Fruit fly (Drosophila melanogaster): Measurements from ENCODE around the gene Cbs.

Cbs gene

DNA sequence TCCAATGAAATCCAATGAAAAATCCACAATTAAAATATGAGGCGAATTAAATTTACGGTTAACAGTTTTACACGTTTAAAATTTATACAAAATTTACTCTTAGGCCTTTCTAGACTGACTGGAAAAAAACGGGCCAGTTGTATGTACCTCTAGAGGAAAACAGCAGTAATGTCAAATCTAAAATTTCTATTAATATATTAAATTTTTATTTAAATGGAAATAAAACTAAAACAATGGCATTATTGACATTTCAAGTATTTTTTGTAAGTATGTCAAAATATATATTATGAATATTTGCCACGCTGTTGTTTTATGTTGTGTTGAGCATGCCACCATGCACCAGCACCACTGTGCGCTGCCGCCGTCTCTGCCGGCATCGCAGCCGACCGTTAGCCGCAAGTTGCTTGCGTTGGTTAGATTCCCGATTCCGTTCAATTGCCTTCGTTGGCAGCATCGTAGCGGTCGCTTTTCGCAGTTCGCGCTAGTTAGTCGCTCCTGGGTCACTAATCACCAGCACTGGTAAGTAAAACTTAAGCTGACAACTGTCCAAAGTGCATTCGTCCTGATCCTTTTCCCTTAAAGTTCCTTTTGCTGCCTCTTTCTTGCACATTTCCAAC, at the start of gene Cbs:
Cbs (plus strand) TSS at position 308 of the 617 bp plus-strand sequence.
- no peak for TF ChIP-seq CG8478 (optimal IDR thresholded peaks at IDR 0.05)

DNA sequence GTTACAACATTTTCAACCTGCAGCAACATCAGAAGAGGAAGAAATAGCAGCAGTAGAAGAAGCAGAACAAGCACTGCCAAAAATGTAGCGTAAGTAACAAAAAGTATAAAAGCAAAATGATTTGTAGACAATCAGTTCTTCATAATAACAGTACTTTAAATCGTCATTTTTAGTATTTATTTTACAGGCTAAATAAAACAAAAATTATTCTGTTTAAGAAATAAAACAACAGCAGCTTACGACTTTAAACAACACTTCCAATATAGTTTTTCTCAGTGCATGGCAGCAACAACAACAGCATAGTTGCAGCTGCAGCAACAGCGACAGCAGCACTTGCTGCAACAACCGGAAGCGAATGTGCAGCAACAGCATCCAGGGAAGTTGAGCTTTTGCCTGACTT, 34.4 kb upstream of the Cbs start:
- TF ChIP-seq CTCF (optimal IDR thresholded peaks at IDR 0.05) (no peak), CG8478 (optimal IDR thresholded peaks at IDR 0.05) (no peak)

DNA sequence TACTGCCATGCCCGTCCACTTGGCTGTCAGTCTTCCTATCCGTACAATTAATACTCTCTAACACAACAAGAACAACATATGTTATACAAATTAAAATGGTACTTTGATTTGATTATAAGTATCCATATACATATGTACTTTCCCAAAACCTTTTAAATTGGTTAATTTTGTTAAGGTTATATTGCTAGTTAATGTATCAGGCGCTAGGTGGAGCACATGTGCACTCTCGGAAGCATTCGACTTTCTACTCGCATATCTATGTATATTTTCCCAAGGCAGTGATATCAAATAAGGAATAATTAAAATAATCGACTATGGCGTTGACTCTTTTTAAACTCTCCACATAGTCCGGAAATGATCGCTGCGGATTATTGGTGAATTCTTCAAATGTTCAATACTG, 27.4 kb upstream of the Cbs start:
- peak; percentile 43 to 67 for TF ChIP-seq CTCF (optimal IDR thresholded peaks at IDR 0.05)
- TF ChIP-seq CG8478 (optimal IDR thresholded peaks at IDR 0.05), result no peak

DNA sequence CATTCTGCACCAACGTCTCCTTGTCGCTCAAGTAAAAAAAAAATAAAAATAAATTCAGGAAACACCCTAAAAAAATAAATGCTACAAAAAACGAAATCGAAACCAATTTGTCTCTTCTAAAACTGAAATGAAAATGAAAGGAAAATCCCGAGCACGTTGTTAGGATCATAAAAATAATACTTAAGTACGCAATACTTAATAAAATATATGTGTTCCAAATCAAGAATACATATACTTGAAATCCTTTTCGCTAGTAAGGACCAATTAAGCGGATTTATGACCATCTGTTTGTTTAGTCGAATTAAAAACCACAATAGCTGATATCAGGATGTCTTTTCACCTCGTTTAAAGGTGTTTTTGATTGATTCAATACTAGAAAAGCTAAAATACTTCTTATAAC, 19.1 kb upstream of the Cbs start, which contains the start of gene r-cup:
r-cup (minus strand) TSS at position 101 of the 400 bp plus-strand sequence.
- no peak for TF ChIP-seq CTCF (optimal IDR thresholded peaks at IDR 0.05)
- no peak for TF ChIP-seq CG8478 (optimal IDR thresholded peaks at IDR 0.05)

DNA sequence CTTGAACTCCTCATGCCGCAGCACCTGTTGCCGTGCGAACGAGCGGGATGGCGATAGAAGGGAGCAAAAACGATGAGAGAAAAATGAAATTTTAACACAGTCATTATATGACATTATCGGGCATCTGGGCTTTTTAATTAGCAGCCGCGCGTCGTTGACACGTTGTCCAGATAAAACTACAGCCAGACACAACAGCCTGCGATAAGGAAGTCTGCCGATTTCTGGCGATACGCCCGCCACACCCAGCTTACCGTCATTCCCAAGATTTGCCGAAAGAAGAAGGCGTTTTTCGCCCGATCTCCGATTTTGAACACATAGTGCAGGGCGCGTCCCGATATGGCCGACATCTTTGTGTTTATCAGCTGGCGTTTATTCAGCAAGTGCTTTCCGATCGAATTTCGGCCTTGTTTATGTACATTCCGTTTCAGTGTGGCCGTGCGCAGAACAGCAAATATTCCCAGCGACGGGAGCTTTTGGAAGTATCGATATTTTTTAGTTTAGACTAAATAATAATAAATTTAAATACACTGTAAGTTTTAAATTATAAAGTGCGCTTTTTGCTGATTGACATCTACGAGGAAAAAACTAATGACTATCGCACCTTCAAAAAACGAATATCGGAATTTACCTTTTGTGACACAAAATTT, 16.9 kb upstream of the Cbs start, which contains the start of gene CG1532:
CG1532 (minus strand) TSS at position 433 of the 647 bp plus-strand sequence.
- TF ChIP-seq CTCF (optimal IDR thresholded peaks at IDR 0.05) (no peak), CG8478 (optimal IDR thresholded peaks at IDR 0.05) (no peak)

DNA sequence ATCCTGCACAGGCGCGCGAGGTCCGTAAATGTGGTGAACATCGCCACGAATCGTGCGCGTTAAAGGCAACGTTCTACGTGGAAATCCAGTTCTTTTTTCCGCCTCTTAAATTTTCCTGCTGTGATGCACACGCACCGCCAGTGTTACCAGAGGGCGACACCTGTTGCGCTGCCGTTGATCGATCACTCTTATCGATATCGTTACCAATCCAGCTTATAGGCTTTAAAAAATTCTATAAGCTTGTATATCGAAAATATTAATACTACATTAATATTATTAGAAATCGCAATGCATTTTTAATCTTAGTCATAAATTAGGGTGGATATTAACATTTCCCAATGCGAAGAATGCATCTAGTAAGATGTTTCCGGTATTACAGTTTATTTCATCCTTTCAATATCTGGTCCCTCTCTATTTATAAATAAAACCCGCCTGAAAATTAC, 13.1 kb upstream of the Cbs start, which contains the start of gene CG1529:
CG1529 (minus strand) TSS at position 132 of the 443 bp plus-strand sequence.
- TF ChIP-seq CTCF (optimal IDR thresholded peaks at IDR 0.05), result no peak
- TF ChIP-seq CG8478 (optimal IDR thresholded peaks at IDR 0.05), result no peak

DNA sequence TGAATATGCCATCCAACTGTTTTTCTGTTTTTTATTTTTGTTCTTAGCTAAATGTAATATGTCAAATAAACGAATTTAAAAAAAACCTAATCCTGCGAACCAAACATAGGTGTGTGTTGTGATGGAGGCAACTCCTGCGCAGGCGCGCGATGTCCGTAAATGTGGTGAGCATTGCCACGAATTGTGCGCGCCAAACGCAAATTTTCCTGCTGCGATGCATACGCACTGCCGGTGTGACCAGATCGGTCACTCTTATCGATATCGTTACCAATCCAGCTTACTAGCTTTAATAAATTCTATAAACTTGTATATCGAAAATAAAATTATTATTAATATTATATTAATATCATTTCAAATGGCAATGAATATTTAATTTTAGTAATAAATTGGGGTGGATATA, 10.3 kb upstream of the Cbs start:
- TF ChIP-seq CTCF (optimal IDR thresholded peaks at IDR 0.05), result no peak
- no peak for TF ChIP-seq CG8478 (optimal IDR thresholded peaks at IDR 0.05)

- no peak for TF ChIP-seq CTCF (optimal IDR thresholded peaks at IDR 0.05)
These were observed 9.6 kb upstream of the Cbs start, which contains the start of gene Ntf-2 for dm6 chrX:21035208-21035937. Gene Ntf-2 (plus strand): TSS chrX:21035469.

- TF ChIP-seq CG8478 (optimal IDR thresholded peaks at IDR 0.05) (no peak), CTCF (optimal IDR thresholded peaks at IDR 0.05) (no peak)
These were observed 9.0 kb upstream of the Cbs start for dm6 chrX:21035938-21036324.

- no peak for TF ChIP-seq CTCF (optimal IDR thresholded peaks at IDR 0.05)
- no peak for TF ChIP-seq CG8478 (optimal IDR thresholded peaks at IDR 0.05)
These were observed 4.4 kb upstream of the Cbs start, which contains the start of gene CG15449 for dm6 chrX:21040505-21040904. Gene CG15449 (minus strand): TSS chrX:21040605.

- TF ChIP-seq CTCF (optimal IDR thresholded peaks at IDR 0.05) (no peak), CG8478 (optimal IDR thresholded peaks at IDR 0.05) (no peak)
These were observed 3.1 kb upstream of the Cbs start, which contains the start of gene Mgstl for dm6 chrX:21041825-21042224. Gene Mgstl (plus strand): TSS chrX:21042125.

- TF ChIP-seq CTCF (optimal IDR thresholded peaks at IDR 0.05), result no peak
- no peak for TF ChIP-seq CG8478 (optimal IDR thresholded peaks at IDR 0.05)
These were observed 2.1 kb upstream of the Cbs start for dm6 chrX:21042638-21043513.

DNA sequence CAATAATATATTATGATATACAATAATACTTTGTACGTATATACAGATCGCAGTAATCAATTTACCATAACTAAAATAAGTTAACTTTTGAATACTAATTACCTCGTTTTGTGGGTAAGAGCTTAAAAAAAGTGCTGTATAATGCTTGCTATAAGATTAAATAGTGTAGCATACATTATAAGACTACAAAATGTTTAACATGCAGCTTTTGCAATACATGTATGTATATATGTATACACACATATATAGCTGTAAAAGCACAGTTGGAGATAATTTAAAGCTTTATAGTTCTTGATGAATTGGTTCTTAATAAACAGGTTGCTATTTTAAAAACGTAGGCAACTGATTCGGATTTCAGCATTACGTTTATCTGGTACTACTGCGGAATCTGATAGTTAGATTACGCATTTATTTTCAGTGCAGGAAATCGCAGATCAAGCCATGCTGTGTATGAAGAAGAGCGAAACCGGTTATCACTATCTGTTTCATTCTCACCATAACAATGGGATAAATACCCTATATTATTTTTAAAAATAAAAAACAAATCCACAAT, 584 bp upstream of the Cbs start:
- TF ChIP-seq CG8478 (optimal IDR thresholded peaks at IDR 0.05) (no peak), CTCF (optimal IDR thresholded peaks at IDR 0.05) (no peak)

- TF ChIP-seq CTCF (optimal IDR thresholded peaks at IDR 0.05) (no peak), CG8478 (optimal IDR thresholded peaks at IDR 0.05) (no peak)
These were observed 557 bp downstream of the Cbs start for dm6 chrX:21045448-21045941.
